Worm (Caenorhabditis elegans) whole organism, early embryonic: ENCODE measurements around the gene F19B10.1.

Experiments used
- B0310.2 ChIP-seq: sonication (generic microtip); optimal IDR thresholded peaks from 2 replicates; lab custom pipeline; 2016; ENCODE audit warnings: mild to moderate bottlenecking, missing genetic modification characterization, missing compliant biosample characterization
- aly-1 ChIP-seq: sonication (generic microtip); optimal IDR thresholded peaks from 2 replicates; lab custom pipeline; 2016; ENCODE audit warnings: missing genetic modification characterization, missing compliant biosample characterization
- ama-1 ChIP-seq: fragments of 150-350 bp; optimal IDR thresholded peaks from 2 replicates; lab custom pipeline; 2014
- ets-7 ChIP-seq: sonication (generic microtip); optimal IDR thresholded peaks from 2 replicates; lab custom pipeline; 2016; ENCODE audit warnings: missing genotype, missing genetic modification characterization, missing compliant biosample characterization
- pes-1 ChIP-seq: fragments of 200-800 bp; sonication (Bioruptor generic); IDR thresholded peaks from 2 replicates; pipeline ENCODE4 v1.3.6; 2022; ENCODE audit warnings: missing genetic modification reagents, missing genetic modification characterization, missing compliant biosample characterization

DNA sequence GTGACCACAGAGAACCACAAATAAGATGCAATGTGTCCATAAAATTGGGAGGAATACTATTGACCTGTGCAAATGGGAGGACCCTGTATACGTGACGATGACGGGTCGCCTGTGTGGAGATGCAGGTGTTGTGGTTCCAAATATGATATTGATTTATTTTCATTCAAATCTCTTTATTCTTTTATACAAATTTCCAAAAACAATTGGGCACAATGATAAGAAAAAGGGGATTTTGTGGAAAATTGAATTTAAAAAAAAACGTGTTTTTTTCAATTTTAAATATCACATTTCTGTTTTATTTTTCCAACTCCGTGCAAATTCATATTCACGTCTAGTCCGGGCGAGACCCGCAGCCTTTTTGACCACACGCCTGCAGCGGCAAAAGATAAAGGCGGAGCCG, 7.8 kb upstream of the F19B10.1 start, which contains the start of gene F19B10.2:
- TF ChIP-seq ets-7 (tag; lab: Kevin White, UChicago) = no peak
- TF ChIP-seq ama-1 (lab: Kevin White, UChicago) = no peak
- TF ChIP-seq B0310.2 = no peak
- TF ChIP-seq pes-1 = no peak
- TF ChIP-seq aly-1 (tag; lab: Kevin White, UChicago) = no peak
